Worm (Caenorhabditis elegans) whole organism, midembryonic: Measurements from ENCODE around the gene D1086.12.

Source experiments
- T22C8.4 ChIP-seq: fragments of 200-800 bp; sonication (Bioruptor generic); IDR thresholded peaks from 2 replicates; pipeline ENCODE4 v1.3.6; 2022; ENCODE audit warnings: missing genetic modification characterization, missing compliant biosample characterization
- cog-1 ChIP-seq: sonication (generic microtip); optimal IDR thresholded peaks from 2 replicates; lab custom pipeline; 2016; ENCODE audit warnings: missing genetic modification characterization, missing compliant biosample characterization
- flt-1 ChIP-seq: fragments of 200-800 bp; sonication (Bioruptor generic); IDR thresholded peaks from 2 replicates; pipeline ENCODE4 v1.3.6; 2022; ENCODE audit warnings: missing genetic modification characterization, missing compliant biosample characterization
- klf-2 ChIP-seq: fragments of 200-800 bp; sonication (Bioruptor generic); conservative IDR thresholded peaks from 2 replicates; pipeline ENCODE4 v1.3.6; 2022; ENCODE audit warnings: missing genetic modification reagents, missing genetic modification characterization, missing compliant biosample characterization
- med-1 ChIP-seq: sonication (generic microtip); optimal IDR thresholded peaks from 2 replicates; lab custom pipeline; 2017; ENCODE audit warnings: missing genetic modification characterization, mild to moderate bottlenecking, missing compliant biosample characterization, antibody characterized with exemption, missing genetic modification reagents; ENCODE audit not compliant: insufficient read depth
- ref-1 ChIP-seq: fragments of 200-800 bp; sonication (Bioruptor generic); conservative IDR thresholded peaks from 2 replicates; pipeline ENCODE4 v1.3.6; 2022; ENCODE audit warnings: missing genetic modification reagents, missing genetic modification characterization, missing compliant biosample characterization
- tab-1 ChIP-seq: fragments of 200-800 bp; sonication (Bioruptor generic); IDR thresholded peaks from 2 replicates; pipeline ENCODE4 v1.3.6; 2022; ENCODE audit warnings: missing genetic modification characterization, missing compliant biosample characterization
- ztf-23 ChIP-seq: fragments of 200-800 bp; sonication (Bioruptor generic); IDR thresholded peaks from 2 replicates; pipeline ENCODE4 v1.3.6; 2022; ENCODE audit warnings: missing genetic modification reagents, missing genetic modification characterization, missing compliant biosample characterization
- ztf-29 ChIP-seq: fragments of 200-800 bp; sonication (Bioruptor generic); IDR thresholded peaks from 2 replicates; pipeline ENCODE4 v1.3.6; 2022; ENCODE audit warnings: missing genetic modification reagents, missing genetic modification characterization, missing compliant biosample characterization

DNA sequence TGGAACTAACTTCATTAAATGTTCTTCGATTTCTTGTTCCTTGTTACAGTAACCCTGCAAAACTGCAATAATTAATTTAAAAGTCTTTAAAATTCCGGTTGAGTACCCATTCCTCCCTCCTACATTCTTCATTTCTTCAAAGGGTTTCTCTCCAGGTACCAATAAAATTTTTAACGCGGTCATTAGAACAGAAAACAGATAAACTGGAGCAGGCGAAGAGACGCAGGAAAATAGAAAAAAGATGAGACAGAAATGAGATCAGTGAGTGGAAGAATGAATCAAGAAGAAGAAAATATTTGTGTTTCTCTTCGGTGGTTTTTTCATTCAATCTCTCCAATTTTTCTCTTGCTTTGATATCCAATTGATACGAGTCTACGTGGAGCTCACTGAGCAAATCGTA, 7.2 kb upstream of the D1086.12 start, which contains the start of gene D1086.8:
- TF ChIP-seq klf-2 (GFP tag; lab: Robert Waterston, UW): no peak
- no peak for TF ChIP-seq ztf-29 (GFP tag; lab: Robert Waterston, UW)
- no peak for TF ChIP-seq cog-1 (tag; lab: Kevin White, UChicago)
- no peak for TF ChIP-seq flt-1 (GFP tag; lab: Robert Waterston, UW)
- no peak for TF ChIP-seq ref-1
- TF ChIP-seq tab-1 (GFP tag; lab: Robert Waterston, UW): no peak
- no peak for TF ChIP-seq ztf-23 (GFP tag; lab: Robert Waterston, UW)
- no peak for TF ChIP-seq med-1
- TF ChIP-seq T22C8.4: no peak
